Worm (Caenorhabditis elegans) whole organism, L1 larva: ENCODE data around the gene unc-79.

ENCODE experiments used
- C04F5.9 ChIP-seq: sonication (generic microtip); optimal IDR thresholded peaks from 2 replicates; lab custom pipeline; 2016; ENCODE audit warnings: missing genetic modification characterization, missing compliant biosample characterization
- lin-39 ChIP-seq: fragments of 150-350 bp; optimal IDR thresholded peaks from 2 replicates; lab custom pipeline; 2014; ENCODE audit warnings: missing biosample characterization, missing genetic modification reagents, missing genetic modification characterization
- nhr-11 ChIP-seq: fragments of 150-350 bp; optimal IDR thresholded peaks from 2 replicates; lab custom pipeline; 2014; ENCODE audit warnings: missing biosample characterization, missing genetic modification characterization
- nhr-71 ChIP-seq: sonication (generic microtip); optimal IDR thresholded peaks from 2 replicates; lab custom pipeline; 2016; ENCODE audit warnings: mild to moderate bottlenecking, missing genetic modification characterization, moderate library complexity, missing compliant biosample characterization
- unc-130 ChIP-seq: fragments of 150-350 bp; optimal IDR thresholded peaks from 2 replicates; lab custom pipeline; 2017; ENCODE audit warnings: missing biosample characterization, missing genetic modification characterization, inconsistent platforms
- zag-1 ChIP-seq: fragments of 150-350 bp; optimal IDR thresholded peaks from 2 replicates; lab custom pipeline; 2014; ENCODE audit warnings: missing biosample characterization, missing genetic modification characterization

DNA sequence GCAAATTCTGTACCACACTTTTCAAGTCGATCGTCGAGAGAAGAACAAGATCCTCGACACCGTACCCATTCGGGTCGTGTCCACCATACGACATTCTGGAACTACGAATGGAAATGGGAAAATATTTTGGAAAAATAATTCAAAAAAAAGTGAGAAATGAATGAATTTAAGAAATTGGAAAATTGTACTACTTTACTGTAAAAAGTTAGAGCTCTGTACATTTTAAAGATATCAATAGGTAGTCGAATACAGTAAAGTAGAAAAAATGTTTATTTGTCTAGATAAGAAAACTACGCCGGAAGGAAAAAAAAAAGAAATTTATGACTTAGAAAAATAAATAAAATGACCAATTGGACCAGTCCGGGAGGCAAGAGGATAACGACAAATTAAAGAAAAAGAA, 29.7 kb upstream of the unc-79 start, which contains the start of gene hum-5:
- no peak for TF ChIP-seq zag-1 (tag; lab: Kevin White, UChicago)
- no peak for TF ChIP-seq nhr-11 (tag; lab: Kevin White, UChicago)
- TF ChIP-seq C04F5.9 (tag; lab: Kevin White, UChicago), result no peak
- no peak for TF ChIP-seq nhr-71
- TF ChIP-seq lin-39 (tag; lab: Kevin White, UChicago), result no peak
- TF ChIP-seq unc-130 (tag; lab: Kevin White, UChicago), result no peak
